Worm (Caenorhabditis elegans): ENCODE measurements around the gene rps-1.

The rps-1 gene

DNA sequence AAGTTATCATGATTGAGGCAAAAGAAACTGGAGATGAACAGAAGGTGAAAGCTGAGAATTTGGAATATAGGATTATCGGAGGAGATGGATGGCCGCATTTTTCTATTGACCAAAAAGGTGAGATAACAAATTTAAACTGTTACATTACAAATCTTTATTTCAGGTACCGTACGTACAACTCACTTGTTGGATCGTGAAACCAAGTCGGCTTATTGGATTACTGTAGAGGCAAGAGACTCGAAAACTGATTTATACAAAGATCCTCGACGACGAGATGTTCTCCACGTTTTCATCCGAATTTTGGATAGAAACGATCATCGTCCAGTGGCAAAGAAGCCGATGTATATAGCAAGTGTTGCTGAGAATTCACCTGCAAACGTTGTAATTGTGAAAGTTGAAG, 50.3 kb downstream of the rps-1 start:
- TF ChIP-seq nhr-28 (tag; optimal IDR thresholded peaks at IDR 0.05), result no peak
- TF ChIP-seq hlh-1 (tag; optimal IDR thresholded peaks at IDR 0.05), result no peak
- TF ChIP-seq lsy-2 (tag; optimal IDR thresholded peaks at IDR 0.05), result no peak
- no peak for TF ChIP-seq pha-4 (tag; optimal IDR thresholded peaks at IDR 0.05)
- no peak for TF ChIP-seq unc-120 (tag; optimal IDR thresholded peaks at IDR 0.05; ENCODE audit: poor library complexity, severe bottlenecking)
- TF ChIP-seq unc-62 (GFP tag; optimal IDR thresholded peaks at IDR 0.05), result no peak
- no peak for TF ChIP-seq sem-2 (GFP tag; optimal IDR thresholded peaks at IDR 0.05)
- TF ChIP-seq elt-3 (tag; optimal IDR thresholded peaks at IDR 0.05), result no peak
